Worm (Caenorhabditis elegans): Measurements from ENCODE around the gene dmsr-8.
A peak's percentile ranks its signal among the peaks of the same experiment; 100 is the strongest.

ce11 chrV:10525902-10526301 lies 11.7 kb upstream of the dmsr-8 start, which contains the start of the genes C35A5.8 and hda-11:
- TF ChIP-seq med-1 (GFP tag; optimal IDR thresholded peaks at IDR 0.05; ENCODE audit: insufficient read depth): no peak
- no peak for TF ChIP-seq tab-1 (GFP tag; IDR thresholded peaks at IDR 0.05)
- 0 out of 2 replicates have a peak, but pooled peaks have one; percentile 27 for TF ChIP-seq klf-2 (GFP tag; conservative IDR thresholded peaks at IDR 0.05)
- TF ChIP-seq flt-1 (GFP tag; IDR thresholded peaks at IDR 0.05): peak; percentile 79; the same call in 1 of the 2 replicates
- no peak for TF ChIP-seq ztf-29 (GFP tag; IDR thresholded peaks at IDR 0.05)
- TF ChIP-seq ref-1 (GFP tag; conservative IDR thresholded peaks at IDR 0.05): no peak
- no peak for TF ChIP-seq T22C8.4 (GFP tag; IDR thresholded peaks at IDR 0.05)
- no peak for TF ChIP-seq ztf-23 (GFP tag; IDR thresholded peaks at IDR 0.05)
- TF ChIP-seq cog-1 (tag; optimal IDR thresholded peaks at IDR 0.05): peak; percentile 3

Measured in whole organism, midembryonic.